Fruit fly (Drosophila melanogaster): ENCODE measurements around the gene Teh4.

Gene Teh4

dm6 chr3L:4158361-4158760 lies 19.7 kb downstream of the Teh4 start (continued):
- TF ChIP-seq Hsf (GFP tag; optimal IDR thresholded peaks at IDR 0.05): no peak
- peak; percentile 42 for TF ChIP-seq Elba2 (GFP tag; optimal IDR thresholded peaks at IDR 0.05)
- TF ChIP-seq Taf1 (GFP tag; IDR thresholded peaks at IDR 0.05): no peak
- TF ChIP-seq CG13424 (tag; optimal IDR thresholded peaks at IDR 0.05): no peak
- TF ChIP-seq insv (GFP tag; optimal IDR thresholded peaks at IDR 0.05): no peak
- TF ChIP-seq CG10431 (GFP tag; optimal IDR thresholded peaks at IDR 0.05): no peak
- TF ChIP-seq CG15601 (tag; optimal IDR thresholded peaks at IDR 0.05): no peak
- TF ChIP-seq row (GFP tag; IDR thresholded peaks at IDR 0.05): peak; percentile 45; the same call in 2 of the 3 replicates
- TF ChIP-seq CG17361 (GFP tag; IDR thresholded peaks at IDR 0.05): no peak
- TF ChIP-seq CG17385 (GFP tag; optimal IDR thresholded peaks at IDR 0.05): no peak
- no peak for TF ChIP-seq CG11085 (GFP tag; IDR thresholded peaks at IDR 0.05)
- no peak for TF ChIP-seq CG17612 (GFP tag; IDR thresholded peaks at IDR 0.05)
- peak; percentile 44 for TF ChIP-seq corto (GFP tag; optimal IDR thresholded peaks at IDR 0.05)
- peak; percentile 15 for TF ChIP-seq CG8924 (tag; optimal IDR thresholded peaks at IDR 0.05)
- no peak for TF ChIP-seq sc (optimal IDR thresholded peaks at IDR 0.05)
- TF ChIP-seq sc (GFP tag; optimal IDR thresholded peaks at IDR 0.05): peak; percentile 14
- TF ChIP-seq CG15479 (GFP tag; optimal IDR thresholded peaks at IDR 0.05): peak; percentile 5
- peak; percentile 31; the same call in 1 of the 2 replicates for TF ChIP-seq vvl (GFP tag; IDR thresholded peaks at IDR 0.05)
- TF ChIP-seq cg (GFP tag; optimal IDR thresholded peaks at IDR 0.05): peak; percentile 31
- peak; percentile 70 for TF ChIP-seq zfh1 (GFP tag; IDR thresholded peaks at IDR 0.05)
- no peak for TF ChIP-seq CG2875 (GFP tag; optimal IDR thresholded peaks at IDR 0.05)
- TF ChIP-seq ftz-f1 (GFP tag; optimal IDR thresholded peaks at IDR 0.05): no peak
- no peak for TF ChIP-seq shn (GFP tag; optimal IDR thresholded peaks at IDR 0.05)
- no peak for TF ChIP-seq run (tag; optimal IDR thresholded peaks at IDR 0.05)
- no peak for TF ChIP-seq CG16813 (GFP tag; IDR thresholded peaks at IDR 0.05; ENCODE audit: partially characterized antibody)

dm6 chr3L:4157852-4158251 lies 20.2 kb downstream of the Teh4 start:
- TF ChIP-seq HmgZ (tag; optimal IDR thresholded peaks at IDR 0.05) (no peak), eve (GFP tag; optimal IDR thresholded peaks at IDR 0.05) (no peak), TFAM (GFP tag; optimal IDR thresholded peaks at IDR 0.05) (no peak), crol (GFP tag; IDR thresholded peaks at IDR 0.05) (peak; percentile 78), shn (GFP tag; optimal IDR thresholded peaks at IDR 0.05) (no peak), vvl (GFP tag; IDR thresholded peaks at IDR 0.05) (peak; percentile 19; the same call in 1 of the 2 replicates), salm (tag; optimal IDR thresholded peaks at IDR 0.05) (no peak), CG7928 (GFP tag; optimal IDR thresholded peaks at IDR 0.05) (no peak), fd96Cb (tag; optimal IDR thresholded peaks at IDR 0.05) (no peak), CG1603 (tag; optimal IDR thresholded peaks at IDR 0.05) (no peak)

dm6 chr3L:4148406-4148975 lies 29.6 kb downstream of the Teh4 start, which contains the start of gene CG1299:
CG1299 (plus strand) TSS chr3L:4148696.
- TF ChIP-seq Med (GFP tag) (peak; percentile 73), CG11456 (GFP tag; IDR thresholded peaks at IDR 0.05) (0 out of 3 replicates have a peak, but pooled peaks have one; percentile 41), Adf1 (GFP tag; IDR thresholded peaks at IDR 0.05) (no peak), Ada2b (GFP tag; IDR thresholded peaks at IDR 0.05) (no peak), ERR (GFP tag; optimal IDR thresholded peaks at IDR 0.05) (no peak), CG3995 (GFP tag; optimal IDR thresholded peaks at IDR 0.05) (peak; percentile 28), CG17568 (GFP tag; optimal IDR thresholded peaks at IDR 0.05) (no peak), CG17359 (tag; optimal IDR thresholded peaks at IDR 0.05) (no peak), vvl (GFP tag; IDR thresholded peaks at IDR 0.05) (0 out of 2 replicates have a peak, but pooled peaks have one; percentile 21), CG33557 (GFP tag; optimal IDR thresholded peaks at IDR 0.05) (no peak), CG10462 (GFP tag; optimal IDR thresholded peaks at IDR 0.05) (no peak), cg (GFP tag; optimal IDR thresholded peaks at IDR 0.05) (no peak), trem (tag; optimal IDR thresholded peaks at IDR 0.05) (no peak), tin (GFP tag; optimal IDR thresholded peaks at IDR 0.05) (no peak), jing (GFP tag; optimal IDR thresholded peaks at IDR 0.05) (no peak), Sox100B (GFP tag; optimal IDR thresholded peaks at IDR 0.05) (no peak), Rfx (GFP tag; IDR thresholded peaks at IDR 0.05) (peak; percentile 36; the same call in 1 of the 2 replicates), Fer1 (GFP tag; optimal IDR thresholded peaks at IDR 0.05) (no peak), CG11696 (GFP tag; IDR thresholded peaks at IDR 0.05) (no peak)

Measured in whole organism, embryonic.